Worm (Caenorhabditis elegans) whole organism, L1 larva: ENCODE data around the gene R13A5.15.
A peak's percentile ranks its signal among the peaks of the same experiment; 100 is the strongest.

Source experiments
- C04F5.9 ChIP-seq: sonication (generic microtip); optimal IDR thresholded peaks from 2 replicates; lab custom pipeline; 2016; ENCODE audit warnings: missing genetic modification characterization, missing compliant biosample characterization
- C16A3.4 ChIP-seq: fragments of 150-350 bp; optimal IDR thresholded peaks from 2 replicates; lab custom pipeline; 2014; ENCODE audit warnings: missing biosample characterization, missing genetic modification characterization
- F16B12.6 ChIP-seq: fragments of 150-350 bp; optimal IDR thresholded peaks from 2 replicates; lab custom pipeline; 2014; ENCODE audit warnings: missing biosample characterization, missing genetic modification characterization
- Y116A8C.19 ChIP-seq: sonication (generic microtip); optimal IDR thresholded peaks from 2 replicates; lab custom pipeline; 2016; ENCODE audit warnings: missing compliant biosample characterization, missing genetic modification characterization, borderline replicate concordance
- aha-1 ChIP-seq: fragments of 150-350 bp; optimal IDR thresholded peaks from 2 replicates; lab custom pipeline; 2014; ENCODE audit warnings: missing biosample characterization, missing genetic modification characterization
- aly-2 ChIP-seq: fragments of 150-350 bp; optimal IDR thresholded peaks from 2 replicates; lab custom pipeline; 2014; ENCODE audit warnings: missing biosample characterization, missing genetic modification characterization
- ama-1 ChIP-seq: fragments of 150-350 bp; optimal IDR thresholded peaks from 2 replicates; lab custom pipeline; 2014
- blmp-1 ChIP-seq: fragments of 150-350 bp; optimal IDR thresholded peaks from 2 replicates; lab custom pipeline; 2014; ENCODE audit warnings: missing biosample characterization, missing genetic modification characterization
- ceh-63 ChIP-seq: fragments of 200-800 bp; sonication (Bioruptor generic); optimal IDR thresholded peaks from 2 replicates; lab custom pipeline; 2018; ENCODE audit warnings: mild to moderate bottlenecking, missing genetic modification characterization, missing compliant biosample characterization
- ceh-8 ChIP-seq: fragments of 200-800 bp; sonication (Bioruptor generic); optimal IDR thresholded peaks from 2 replicates; lab custom pipeline; 2018; ENCODE audit warnings: mild to moderate bottlenecking, missing genetic modification characterization, moderate library complexity, missing compliant biosample characterization
- ceh-90 ChIP-seq: sonication (generic microtip); optimal IDR thresholded peaks from 2 replicates; lab custom pipeline; 2016; ENCODE audit warnings: missing genetic modification characterization, missing compliant biosample characterization
- dpl-1 ChIP-seq, 3 experiments: fragments of 150-350 bp in 2 of 3; sonication (generic microtip) in 1 of 3; optimal IDR thresholded peaks; 2 replicates each; lab custom pipeline; 2014 to 2017; ENCODE audit warnings: missing biosample characterization in 3 of 3, missing genetic modification characterization in 3 of 3, missing genetic modification reagents in 3 of 3
- efl-1 ChIP-seq, 4 experiments: fragments of 150-350 bp; optimal IDR thresholded peaks in 3 of 4; peaks in 1 of 4; 1 replicate in 1 of 4; 2 replicates in 3 of 4; lab custom pipeline; 2014; ENCODE audit warnings: missing biosample characterization in 2 of 4, missing genetic modification characterization in 2 of 4, missing genetic modification reagents in 2 of 4
- efl-3 ChIP-seq: fragments of 200-800 bp; sonication (Bioruptor generic); optimal IDR thresholded peaks from 2 replicates; lab custom pipeline; 2018; ENCODE audit warnings: mild to moderate bottlenecking, missing genetic modification characterization, missing compliant biosample characterization
- ets-5 ChIP-seq: fragments of 200-800 bp; sonication (Bioruptor generic); IDR thresholded peaks from 2 replicates; pipeline ENCODE4 v1.3.6; 2022; ENCODE audit warnings: missing genetic modification characterization, missing compliant biosample characterization
- fos-1 ChIP-seq: fragments of 150-350 bp; optimal IDR thresholded peaks from 2 replicates; lab custom pipeline; 2014; ENCODE audit warnings: missing biosample characterization, missing genetic modification characterization
- hlh-17 ChIP-seq: fragments of 200-800 bp; sonication (Bioruptor generic); optimal IDR thresholded peaks from 2 replicates; lab custom pipeline; 2018; ENCODE audit warnings: missing genetic modification characterization, mild to moderate bottlenecking, missing compliant biosample characterization, moderate library complexity, borderline replicate concordance
- hpl-2 ChIP-seq: fragments of 150-350 bp; optimal IDR thresholded peaks from 2 replicates; lab custom pipeline; 2014; ENCODE audit warnings: missing biosample characterization, missing genetic modification reagents, missing genetic modification characterization
- irx-1 ChIP-seq: sonication (generic microtip); optimal IDR thresholded peaks from 2 replicates; lab custom pipeline; 2016; ENCODE audit warnings: missing genetic modification characterization, missing compliant biosample characterization
- lin-13 ChIP-seq: fragments of 150-350 bp; optimal IDR thresholded peaks from 2 replicates; lab custom pipeline; 2014; ENCODE audit warnings: missing biosample characterization, missing genetic modification reagents, missing genetic modification characterization
- lin-14 ChIP-seq: fragments of 200-800 bp; sonication (Bioruptor generic); optimal IDR thresholded peaks from 2 replicates; lab custom pipeline; 2018; ENCODE audit warnings: mild to moderate bottlenecking, missing genetic modification characterization, moderate library complexity, missing compliant biosample characterization
- lin-15B ChIP-seq: fragments of 150-350 bp; sonication (generic microtip); optimal IDR thresholded peaks from 3 replicates; lab custom pipeline; 2014; ENCODE audit warnings: missing biosample characterization, missing genetic modification characterization
- lsy-2 ChIP-seq, 2 experiments: fragments of 150-350 bp; optimal IDR thresholded peaks; 2 replicates each; lab custom pipeline; 2014; ENCODE audit warnings: missing biosample characterization in 2 of 2, missing genetic modification characterization in 2 of 2
- mab-9 ChIP-seq: fragments of 200-800 bp; sonication (Bioruptor generic); IDR thresholded peaks from 2 replicates; pipeline ENCODE4 v1.3.6; 2022; ENCODE audit warnings: missing genetic modification reagents, missing genetic modification characterization, missing compliant biosample characterization
- mef-2 ChIP-seq: fragments of 150-350 bp; optimal IDR thresholded peaks from 2 replicates; lab custom pipeline; 2014; ENCODE audit warnings: missing biosample characterization, missing genetic modification characterization
- nhr-11 ChIP-seq: fragments of 150-350 bp; optimal IDR thresholded peaks from 2 replicates; lab custom pipeline; 2014; ENCODE audit warnings: missing biosample characterization, missing genetic modification characterization
- nhr-12 ChIP-seq: sonication (generic microtip); optimal IDR thresholded peaks from 2 replicates; lab custom pipeline; 2017; ENCODE audit warnings: missing biosample characterization, missing genetic modification characterization
- nhr-19 ChIP-seq: fragments of 200-800 bp; sonication (Bioruptor generic); conservative IDR thresholded peaks from 2 replicates; pipeline ENCODE4 v1.3.6; 2022; ENCODE audit warnings: missing genetic modification characterization, missing compliant biosample characterization
- nhr-20 ChIP-seq: sonication (generic microtip); optimal IDR thresholded peaks from 2 replicates; lab custom pipeline; 2016; ENCODE audit warnings: mild to moderate bottlenecking, missing genetic modification characterization, missing compliant biosample characterization
- nhr-237 ChIP-seq: fragments of 150-350 bp; optimal IDR thresholded peaks from 2 replicates; lab custom pipeline; 2014; ENCODE audit warnings: missing biosample characterization, missing genetic modification characterization
- nhr-71 ChIP-seq: sonication (generic microtip); optimal IDR thresholded peaks from 2 replicates; lab custom pipeline; 2016; ENCODE audit warnings: mild to moderate bottlenecking, missing genetic modification characterization, moderate library complexity, missing compliant biosample characterization
- nhr-76 ChIP-seq: sonication (generic microtip); optimal IDR thresholded peaks from 2 replicates; lab custom pipeline; 2017; ENCODE audit warnings: missing biosample characterization, missing genetic modification characterization
- nhr-90 ChIP-seq: sonication (generic microtip); optimal IDR thresholded peaks from 2 replicates; lab custom pipeline; 2016; ENCODE audit warnings: mild to moderate bottlenecking, missing genetic modification characterization, missing compliant biosample characterization; ENCODE audit not compliant: poor library complexity
- pag-3 ChIP-seq: sonication (generic microtip); optimal IDR thresholded peaks from 2 replicates; lab custom pipeline; 2017; ENCODE audit warnings: missing genetic modification characterization, mild to moderate bottlenecking, missing compliant biosample characterization, antibody characterized with exemption, borderline replicate concordance; ENCODE audit not compliant: insufficient read depth
- pqm-1 ChIP-seq: sonication (generic microtip); optimal IDR thresholded peaks from 3 replicates; lab custom pipeline; 2017; ENCODE audit warnings: missing biosample characterization, missing genetic modification characterization
- rnt-1 ChIP-seq: sonication (generic microtip); optimal IDR thresholded peaks from 2 replicates; lab custom pipeline; 2016; ENCODE audit warnings: mild to moderate bottlenecking, missing genetic modification characterization, moderate library complexity, missing compliant biosample characterization
- skn-1 ChIP-seq: fragments of 150-350 bp; optimal IDR thresholded peaks from 2 replicates; lab custom pipeline; 2014; ENCODE audit warnings: missing biosample characterization, missing genetic modification characterization
- snpc-4 ChIP-seq: fragments of 150-350 bp; optimal IDR thresholded peaks from 2 replicates; lab custom pipeline; 2014; ENCODE audit warnings: missing biosample characterization, missing genetic modification characterization
- snu-23 ChIP-seq: sonication (generic microtip); optimal IDR thresholded peaks from 2 replicates; lab custom pipeline; 2016; ENCODE audit warnings: missing genetic modification characterization, missing compliant biosample characterization
- swsn-7 ChIP-seq: sonication (generic microtip); optimal IDR thresholded peaks from 2 replicates; lab custom pipeline; 2016; ENCODE audit warnings: missing genetic modification characterization, missing compliant biosample characterization
- tlp-1 ChIP-seq: fragments of 150-350 bp; optimal IDR thresholded peaks from 2 replicates; lab custom pipeline; 2014; ENCODE audit warnings: missing biosample characterization, missing genetic modification characterization
- unc-30 ChIP-seq: sonication (generic microtip); optimal IDR thresholded peaks from 2 replicates; lab custom pipeline; 2017; ENCODE audit warnings: missing biosample characterization, missing genetic modification characterization
- unc-62 ChIP-seq: fragments of 150-350 bp; optimal IDR thresholded peaks from 2 replicates; lab custom pipeline; 2014; ENCODE audit warnings: missing biosample characterization, missing genetic modification reagents, missing genetic modification characterization
- unc-86 ChIP-seq: sonication (generic microtip); optimal IDR thresholded peaks from 2 replicates; lab custom pipeline; 2016; ENCODE audit warnings: missing genetic modification characterization, missing compliant biosample characterization
- xbp-1 ChIP-seq: sonication (generic microtip); optimal IDR thresholded peaks from 2 replicates; lab custom pipeline; 2016; ENCODE audit warnings: missing genetic modification characterization, missing compliant biosample characterization
- zip-4 ChIP-seq: fragments of 200-800 bp; sonication (Bioruptor generic); optimal IDR thresholded peaks from 2 replicates; lab custom pipeline; 2018; ENCODE audit warnings: mild to moderate bottlenecking, missing genetic modification characterization, moderate library complexity, missing compliant biosample characterization

R13A5.15 gene

DNA sequence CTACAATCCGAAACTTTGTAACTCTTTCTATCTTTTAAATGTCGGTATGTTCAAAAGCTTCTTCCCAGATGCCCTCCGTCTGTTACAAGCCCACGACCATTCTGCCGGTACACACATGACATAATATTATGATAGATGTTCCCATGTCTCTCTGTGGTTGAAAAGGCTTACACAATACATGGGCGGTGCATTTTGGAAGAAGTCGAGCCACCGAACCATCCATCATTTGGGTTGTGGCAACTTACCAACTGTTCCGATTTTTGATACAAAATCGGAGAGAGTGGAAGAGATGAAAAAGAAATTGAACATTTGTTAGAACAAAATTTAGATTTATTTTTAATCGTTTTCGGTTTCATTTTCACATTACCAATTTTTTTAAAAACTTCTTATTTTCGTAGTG is 39.2 kb downstream of the R13A5.15 start:
- TF ChIP-seq tlp-1 (tag; lab: Kevin White, UChicago) (no peak), aha-1 (tag; lab: Kevin White, UChicago) (no peak), mab-9 (GFP tag; lab: Robert Waterston, UW) (no peak), lin-14 (peak; percentile 75), dpl-1 (GFP tag; optimal IDR thresholded peaks at IDR 0.05; lab: Kevin White, UChicago) (no peak), snpc-4 (tag; lab: Kevin White, UChicago) (no peak), xbp-1 (tag; lab: Kevin White, UChicago) (no peak), ceh-8 (GFP tag; lab: Kevin White, UChicago) (no peak), lin-13 (GFP tag; lab: Kevin White, UChicago) (no peak), rnt-1 (tag; lab: Kevin White, UChicago) (peak; percentile 20), nhr-237 (tag; lab: Kevin White, UChicago) (no peak), skn-1 (no peak), pqm-1 (no peak), nhr-19 (GFP tag; lab: Robert Waterston, UW) (0 out of 2 replicates have a peak, but pooled peaks have one; percentile 9), F16B12.6 (tag; lab: Kevin White, UChicago) (no peak), swsn-7 (tag; lab: Kevin White, UChicago) (no peak), hlh-17 (GFP tag; lab: Kevin White, UChicago) (no peak), lin-15B (tag; lab: Kevin White, UChicago) (no peak), ceh-90 (tag; lab: Kevin White, UChicago) (no peak), C16A3.4 (no peak), aly-2 (no peak), blmp-1 (no peak), efl-3 (GFP tag; lab: Kevin White, UChicago) (no peak), ets-5 (GFP tag; lab: Robert Waterston, UW) (no peak), unc-62 (GFP tag; lab: Kevin White, UChicago) (no peak), nhr-11 (tag; lab: Kevin White, UChicago) (no peak), efl-1 (optimal IDR thresholded peaks at IDR 0.05; lab: Kevin White, UChicago) (no peak), efl-1 (GFP tag; optimal IDR thresholded peaks at IDR 0.05 in 1 of 2; lab: Kevin White, UChicago) (no peak), nhr-71 (peak; percentile 30), pag-3 (tag; lab: Kevin White, UChicago) (peak; percentile 52), unc-30 (tag; lab: Kevin White, UChicago) (no peak), C04F5.9 (no peak), zip-4 (GFP tag; lab: Kevin White, UChicago) (no peak), fos-1 (tag; lab: Kevin White, UChicago) (no peak), unc-86 (no peak), irx-1 (tag; lab: Kevin White, UChicago) (no peak), nhr-12 (tag; lab: Kevin White, UChicago) (no peak), nhr-90 (tag; lab: Kevin White, UChicago) (no peak), ama-1 (lab: Kevin White, UChicago) (no peak), nhr-20 (tag; lab: Kevin White, UChicago) (no peak), nhr-76 (no peak), hpl-2 (GFP tag; lab: Kevin White, UChicago) (no peak), Y116A8C.19 (tag; lab: Kevin White, UChicago) (no peak)

DNA sequence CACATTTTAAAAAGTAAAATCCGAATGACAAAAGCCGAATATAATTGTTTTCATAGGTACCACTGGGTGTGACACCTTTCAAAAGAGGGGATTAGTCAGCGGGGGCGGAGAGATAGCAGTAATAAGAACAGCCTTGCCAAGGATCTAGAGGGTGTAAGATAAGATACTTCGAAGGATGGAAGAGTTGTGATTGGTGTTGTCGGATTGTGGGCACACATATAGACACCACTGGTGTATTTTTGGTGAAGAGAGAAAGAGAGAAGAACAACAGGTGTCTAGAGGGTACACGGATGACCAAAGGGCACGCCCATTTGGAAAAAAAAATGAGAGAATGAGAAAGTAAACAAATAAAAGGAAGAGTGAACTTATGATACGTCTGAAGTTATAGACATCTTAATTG is 42.9 kb downstream of the R13A5.15 start:
- TF ChIP-seq blmp-1: no peak
- TF ChIP-seq rnt-1 (tag; lab: Kevin White, UChicago): peak; percentile 47
- TF ChIP-seq nhr-71: peak; percentile 6
- peak; percentile 32 for TF ChIP-seq lin-14
- TF ChIP-seq ceh-63 (GFP tag; lab: Kevin White, UChicago): no peak
- TF ChIP-seq snu-23: peak; percentile 3
- peak in 1 of 2 experiments; percentile 15 for TF ChIP-seq lsy-2 (tag; optimal IDR thresholded peaks at IDR 0.05; lab: Kevin White, UChicago)
- TF ChIP-seq mef-2 (tag; lab: Kevin White, UChicago): no peak
